Worm (Caenorhabditis elegans): ENCODE data around the gene rnf-121.

Gene rnf-121

ce11 chrIII:4153299-4153698 is 17.5 kb downstream of the rnf-121 start, which contains the start of gene glod-4:
glod-4 (plus strand) TSS chrIII:4153599.
- TF ChIP-seq ceh-45 (GFP tag; IDR thresholded peaks at IDR 0.05) (no peak), elt-2 (tag; optimal IDR thresholded peaks at IDR 0.05) (no peak)

- no peak for TF ChIP-seq nfya-1 (tag; optimal IDR thresholded peaks at IDR 0.05)
- no peak for TF ChIP-seq Y22D7AL.16 (tag; optimal IDR thresholded peaks at IDR 0.05)
- TF ChIP-seq ahr-1 (tag; optimal IDR thresholded peaks at IDR 0.05): no peak
- no peak for TF ChIP-seq rnt-1 (tag; optimal IDR thresholded peaks at IDR 0.05)
- no peak for TF ChIP-seq pag-3 (tag; optimal IDR thresholded peaks at IDR 0.05; ENCODE audit: borderline replicate concordance)
- no peak for TF ChIP-seq K09A11.1 (tag; optimal IDR thresholded peaks at IDR 0.05; ENCODE audit: insufficient read depth)
- no peak for TF ChIP-seq odd-2 (tag; optimal IDR thresholded peaks at IDR 0.05)
- TF ChIP-seq ceh-48 (tag; optimal IDR thresholded peaks at IDR 0.05): no peak
- TF ChIP-seq lim-6 (tag; optimal IDR thresholded peaks at IDR 0.05): no peak
- TF ChIP-seq syd-9 (tag; optimal IDR thresholded peaks at IDR 0.05): no peak
- no peak for TF ChIP-seq ceh-19 (GFP tag; optimal IDR thresholded peaks at IDR 0.05)
Measured at ce11 chrIII:4152828-4153227, 17.9 kb downstream of the rnf-121 start.

- TF ChIP-seq ceh-6 (GFP tag; optimal IDR thresholded peaks at IDR 0.05) (no peak), pros-1 (tag; optimal IDR thresholded peaks at IDR 0.05) (no peak), dve-1 (tag; optimal IDR thresholded peaks at IDR 0.05) (no peak), eyg-1 (tag; optimal IDR thresholded peaks at IDR 0.05) (no peak)
Measured at ce11 chrIII:4152309-4152708, 18.4 kb downstream of the rnf-121 start.

ce11 chrIII:4151548-4152104 is 19.1 kb downstream of the rnf-121 start, which contains the start of the genes wht-3 and har-1:
wht-3 (minus strand) TSS chrIII:4151598.
har-1 (plus strand) TSS chrIII:4152054.
- no peak for TF ChIP-seq pros-1 (tag; optimal IDR thresholded peaks at IDR 0.05)
- no peak for TF ChIP-seq mec-3 (tag; optimal IDR thresholded peaks at IDR 0.05; ENCODE audit: borderline replicate concordance)
- no peak for TF ChIP-seq dmd-4 (tag; optimal IDR thresholded peaks at IDR 0.05; ENCODE audit: borderline replicate concordance)
- TF ChIP-seq fax-1 (tag; optimal IDR thresholded peaks at IDR 0.05): no peak

- TF ChIP-seq fax-1 (tag; optimal IDR thresholded peaks at IDR 0.05) (no peak), Y22D7AL.16 (tag; optimal IDR thresholded peaks at IDR 0.05) (no peak), dve-1 (tag; optimal IDR thresholded peaks at IDR 0.05) (no peak), ceh-30 (tag; optimal IDR thresholded peaks at IDR 0.05) (peak; percentile 62), pha-2 (tag; optimal IDR thresholded peaks at IDR 0.05) (no peak), ceh-34 (tag; optimal IDR thresholded peaks at IDR 0.05) (no peak), C38D4.7 (GFP tag; optimal IDR thresholded peaks at IDR 0.05) (no peak), K09A11.1 (tag; optimal IDR thresholded peaks at IDR 0.05; ENCODE audit: insufficient read depth) (no peak), ceh-31 (tag; optimal IDR thresholded peaks at IDR 0.05) (peak; percentile 15), zip-5 (tag; optimal IDR thresholded peaks at IDR 0.05) (no peak), nfya-1 (tag; optimal IDR thresholded peaks at IDR 0.05) (peak; percentile 81), ets-4 (tag; optimal IDR thresholded peaks at IDR 0.05) (no peak), hlh-30 (tag; optimal IDR thresholded peaks at IDR 0.05; ENCODE audit: insufficient read depth) (peak; percentile 1), hlh-13 (GFP tag; optimal IDR thresholded peaks at IDR 0.05) (no peak), unc-86 (tag; optimal IDR thresholded peaks at IDR 0.05) (peak; percentile 23), fkh-6 (tag; optimal IDR thresholded peaks at IDR 0.05) (no peak), ceh-24 (tag; optimal IDR thresholded peaks at IDR 0.05) (no peak), che-1 (tag; optimal IDR thresholded peaks at IDR 0.05) (no peak), pat-9 (tag; optimal IDR thresholded peaks at IDR 0.05) (no peak), unc-55 (GFP tag; optimal IDR thresholded peaks at IDR 0.05) (peak; percentile 74), elt-2 (tag; optimal IDR thresholded peaks at IDR 0.05) (peak; percentile 36), ceh-48 (tag; optimal IDR thresholded peaks at IDR 0.05) (no peak), ref-2 (tag; optimal IDR thresholded peaks at IDR 0.05) (no peak), hlh-6 (tag; optimal IDR thresholded peaks at IDR 0.05) (no peak), ceh-18 (tag; optimal IDR thresholded peaks at IDR 0.05) (peak; percentile 15), ceh-2 (tag; optimal IDR thresholded peaks at IDR 0.05) (no peak), pha-4 (tag; optimal IDR thresholded peaks at IDR 0.05) (no peak), ceh-14 (tag; optimal IDR thresholded peaks at IDR 0.05) (no peak), C08G9.2 (tag; optimal IDR thresholded peaks at IDR 0.05) (no peak), pros-1 (tag; optimal IDR thresholded peaks at IDR 0.05) (no peak), pax-1 (tag; optimal IDR thresholded peaks at IDR 0.05) (no peak), tbx-2 (tag; optimal IDR thresholded peaks at IDR 0.05) (peak; percentile 5)
Measured at ce11 chrIII:4150919-4151318, 19.8 kb downstream of the rnf-121 start.
